Worm (Caenorhabditis elegans) whole organism, L4/young adult: ENCODE data around the gene tag-89.
"Not testable (repeated sequence)": the region's sequence is repeated elsewhere in the genome, so short reads cannot be mapped to it uniquely, and the experiment has no call there.

Source experiments
- W03F9.2 ChIP-seq: fragments of 150-350 bp; optimal IDR thresholded peaks from 2 replicates; lab custom pipeline; 2014; ENCODE audit warnings: missing biosample characterization, missing genetic modification characterization
- him-1 ChIP-seq: sonication (generic microtip); optimal IDR thresholded peaks from 2 replicates; lab custom pipeline; 2016; ENCODE audit warnings: missing genotype, missing genetic modification reagents, missing genetic modification characterization, missing compliant biosample characterization

- TF ChIP-seq him-1, W03F9.2 (tag; lab: Kevin White, UChicago): not testable (repeated sequence)
Observed at ce11 chrIV:11398267-11398825, 4.0 kb downstream of the tag-89 start, which contains the start of gene dsl-6.
